Worm (Caenorhabditis elegans): ENCODE results near the gene magi-1.
A peak's percentile ranks its signal among the peaks of the same experiment; 100 is the strongest.

magi-1 gene

DNA sequence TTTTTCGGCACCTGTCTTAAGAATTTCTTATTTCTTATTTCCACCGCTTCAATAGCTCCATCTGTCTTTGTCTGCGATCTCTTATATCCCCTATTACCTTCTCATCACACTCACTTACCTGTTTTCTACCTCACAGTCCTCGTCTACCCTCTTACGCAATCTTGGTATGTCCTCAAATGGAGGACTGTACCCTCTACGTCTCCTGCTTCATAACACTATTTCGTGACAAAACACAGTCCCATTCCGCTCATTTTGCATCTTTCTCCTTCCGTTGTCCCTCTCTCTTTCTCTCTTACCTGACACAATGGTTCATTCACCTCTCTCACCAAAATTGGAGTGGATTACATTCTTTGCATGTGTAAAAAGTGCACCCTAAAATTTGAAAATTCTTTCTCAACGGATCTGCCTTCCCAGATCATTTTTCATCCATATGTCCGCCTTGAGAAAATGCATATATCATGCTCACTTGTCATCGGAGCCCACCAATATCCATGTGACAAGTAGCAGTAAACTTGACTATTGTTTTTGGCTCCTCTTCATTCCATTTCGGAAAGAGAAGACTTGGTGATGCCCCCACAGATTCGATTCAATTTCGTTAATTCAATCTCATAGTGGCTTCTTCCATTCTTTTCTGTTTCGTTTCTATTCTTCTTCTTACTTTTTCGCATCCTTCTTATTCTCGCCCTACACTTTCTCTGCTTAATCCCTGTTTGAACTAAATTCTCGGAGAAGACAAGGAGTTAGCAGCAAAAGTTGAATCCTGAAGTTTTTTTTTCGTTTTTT, 2.4 kb downstream of the magi-1 start (continued):
- no peak for TF ChIP-seq efl-3 (GFP tag; optimal IDR thresholded peaks at IDR 0.05)
- no peak for TF ChIP-seq egl-27 (tag; optimal IDR thresholded peaks at IDR 0.05)
- no peak for TF ChIP-seq tlp-1 (tag; optimal IDR thresholded peaks at IDR 0.05)

DNA sequence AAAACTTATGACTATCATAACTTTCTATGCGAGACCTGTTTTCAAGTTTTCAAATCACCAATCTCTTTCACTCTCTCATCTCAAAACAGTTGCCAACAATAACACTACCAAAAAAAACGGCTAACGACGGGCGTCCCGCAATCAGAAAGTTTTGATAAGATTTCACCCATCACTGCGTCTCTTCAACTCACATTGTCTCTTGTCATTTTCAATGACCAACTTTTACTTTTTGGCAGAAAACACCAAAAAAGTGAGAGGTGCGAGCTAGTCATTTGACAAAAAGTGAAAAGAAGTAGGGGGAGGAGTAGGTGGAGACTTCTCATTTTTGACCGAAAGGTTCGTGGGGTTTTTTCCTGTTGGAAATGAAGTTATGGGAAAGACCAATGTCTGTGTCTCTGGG, 3.8 kb downstream of the magi-1 start:
- no peak for TF ChIP-seq jun-1 (tag; optimal IDR thresholded peaks at IDR 0.05)
- TF ChIP-seq xbp-1 (tag; optimal IDR thresholded peaks at IDR 0.05) = no peak
- no peak for TF ChIP-seq mdl-1 (tag; optimal IDR thresholded peaks at IDR 0.05)
- TF ChIP-seq skn-1 (tag; optimal IDR thresholded peaks at IDR 0.05) = no peak
- TF ChIP-seq hlh-4 (tag; optimal IDR thresholded peaks at IDR 0.05) = no peak
- TF ChIP-seq egl-27 (tag; optimal IDR thresholded peaks at IDR 0.05) = no peak
- TF ChIP-seq ceh-90 (tag; optimal IDR thresholded peaks at IDR 0.05) = no peak
- TF ChIP-seq blmp-1 (tag; optimal IDR thresholded peaks at IDR 0.05) = peak; percentile 96
- no peak for TF ChIP-seq hlh-17 (GFP tag; optimal IDR thresholded peaks at IDR 0.05; ENCODE audit: borderline replicate concordance)
- no peak for TF ChIP-seq F16B12.6 (tag; optimal IDR thresholded peaks at IDR 0.05)
- TF ChIP-seq pax-3 (tag; optimal IDR thresholded peaks at IDR 0.05) = no peak
- TF ChIP-seq ztf-4 (tag; optimal IDR thresholded peaks at IDR 0.05) = no peak
- no peak for TF ChIP-seq snu-23 (GFP tag; optimal IDR thresholded peaks at IDR 0.05)
- no peak for TF ChIP-seq efl-1 (optimal IDR thresholded peaks at IDR 0.05)
- TF ChIP-seq efl-1 (GFP tag; optimal IDR thresholded peaks at IDR 0.05 in 1 of 2) = no peak
- no peak for TF ChIP-seq lin-39 (tag; optimal IDR thresholded peaks at IDR 0.05)
- no peak for TF ChIP-seq nhr-71 (tag; optimal IDR thresholded peaks at IDR 0.05)
- no peak for TF ChIP-seq nhr-84 (tag; optimal IDR thresholded peaks at IDR 0.05)
- no peak for TF ChIP-seq ztf-11 (tag; optimal IDR thresholded peaks at IDR 0.05)
- no peak for TF ChIP-seq nhr-90 (tag; optimal IDR thresholded peaks at IDR 0.05; ENCODE audit: poor library complexity)
- no peak for TF ChIP-seq nhr-47 (tag; optimal IDR thresholded peaks at IDR 0.05)
- TF ChIP-seq egl-13 (tag; optimal IDR thresholded peaks at IDR 0.05) = no peak
- TF ChIP-seq ama-1 (optimal IDR thresholded peaks at IDR 0.05) = no peak
- TF ChIP-seq lin-14 (GFP tag; optimal IDR thresholded peaks at IDR 0.05) = peak; percentile 51
- TF ChIP-seq hpl-2 (GFP tag; optimal IDR thresholded peaks at IDR 0.05) = no peak
- peak; percentile 71 for TF ChIP-seq nhr-85 (tag)
- peak in 1 of 6 experiments; percentile 76 for TF ChIP-seq elt-3 (tag; optimal IDR thresholded peaks at IDR 0.05)

DNA sequence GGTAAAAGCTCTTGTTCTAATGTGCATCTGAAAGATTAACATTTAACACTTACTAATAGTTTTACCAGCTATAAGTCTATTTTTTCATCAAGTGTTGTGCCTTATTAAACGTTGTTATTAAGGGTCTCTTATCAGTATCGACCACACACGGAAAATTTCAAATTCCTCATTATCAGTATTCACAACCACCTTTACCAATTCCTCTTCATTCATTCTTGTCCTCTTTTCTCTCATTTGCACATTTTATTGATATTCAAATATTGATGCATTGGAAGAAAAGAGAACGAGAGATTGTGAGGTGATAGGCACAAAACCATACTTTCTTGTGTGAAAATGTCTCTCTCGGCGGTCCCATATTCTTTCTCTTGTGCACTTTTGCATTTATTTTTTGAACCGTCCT, 7.0 kb downstream of the magi-1 start:
- TF ChIP-seq elt-2 (tag; optimal IDR thresholded peaks at IDR 0.05) (peak; percentile 38), lin-35 (GFP tag; optimal IDR thresholded peaks at IDR 0.05) (peak in 1 of 2 experiments; percentile 7), lin-14 (GFP tag; optimal IDR thresholded peaks at IDR 0.05) (no peak)

DNA sequence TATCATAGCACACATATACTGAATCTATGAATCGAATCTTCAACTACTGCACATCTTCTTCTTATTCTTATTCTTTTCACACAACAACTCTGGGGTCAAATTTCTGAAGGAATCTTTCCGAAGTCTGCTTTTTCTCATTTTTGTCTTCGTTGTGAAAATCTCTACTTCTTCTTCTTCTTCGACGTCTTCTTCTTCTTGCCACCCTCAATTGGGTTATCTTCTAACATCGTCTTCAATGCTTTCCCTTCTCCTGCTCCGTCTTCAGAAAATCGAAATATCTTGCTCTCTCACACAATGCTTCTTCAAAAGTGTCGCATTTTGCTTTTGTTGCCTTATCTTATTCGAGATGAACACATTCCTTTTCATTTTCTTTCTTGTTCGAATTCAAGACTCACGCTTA, 8.4 kb downstream of the magi-1 start:
- TF ChIP-seq lin-14 (GFP tag; optimal IDR thresholded peaks at IDR 0.05) = peak; percentile 53
- TF ChIP-seq unc-130 (tag; optimal IDR thresholded peaks at IDR 0.05) = no peak
- TF ChIP-seq egl-27 (tag; optimal IDR thresholded peaks at IDR 0.05) = no peak
- no peak for TF ChIP-seq efl-1 (optimal IDR thresholded peaks at IDR 0.05)
- no peak for TF ChIP-seq efl-1 (GFP tag; optimal IDR thresholded peaks at IDR 0.05 in 1 of 2)
- no peak for TF ChIP-seq sptf-1 (tag; optimal IDR thresholded peaks at IDR 0.05)
- TF ChIP-seq fkh-10 (GFP tag; optimal IDR thresholded peaks at IDR 0.05) = peak; percentile 19
- no peak for TF ChIP-seq sox-4 (tag; optimal IDR thresholded peaks at IDR 0.05)
- TF ChIP-seq ceh-82 (tag; optimal IDR thresholded peaks at IDR 0.05) = peak in 1 of 3 experiments; percentile 9
- TF ChIP-seq ets-5 (GFP tag; IDR thresholded peaks at IDR 0.05) = no peak
- no peak for TF ChIP-seq fkh-4 (tag; optimal IDR thresholded peaks at IDR 0.05; ENCODE audit: borderline replicate concordance)

Data from whole organism, L1 larva.